Worm (Caenorhabditis elegans): ENCODE results near the gene josd-1.

DNA sequence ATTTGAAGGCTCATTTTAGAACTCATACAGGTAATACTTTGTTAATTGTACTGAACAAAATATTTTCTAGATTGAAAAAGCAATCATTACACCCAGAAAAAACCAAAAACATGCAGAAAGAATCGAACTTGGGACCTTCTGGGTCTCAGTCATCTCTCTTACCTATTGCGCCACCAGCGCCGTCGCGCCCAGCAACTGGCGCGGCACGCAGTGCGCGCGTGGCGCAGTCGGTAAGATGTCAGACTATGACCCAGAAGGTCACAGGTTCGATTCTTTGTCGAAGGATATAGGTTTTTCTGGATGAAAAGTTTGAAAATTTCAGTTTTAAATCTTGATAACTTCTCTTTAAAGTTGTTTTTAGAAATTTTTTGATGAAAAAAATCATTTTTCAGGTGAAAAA is 43.3 kb downstream of the josd-1 start:
- TF ChIP-seq npax-4 (tag; optimal IDR thresholded peaks at IDR 0.05) (no peak), ama-1 (optimal IDR thresholded peaks at IDR 0.05) (no peak), nfya-1 (tag; optimal IDR thresholded peaks at IDR 0.05) (no peak), nhr-11 (tag; optimal IDR thresholded peaks at IDR 0.05) (no peak), pha-4 (tag; optimal IDR thresholded peaks at IDR 0.05) (no peak), unc-55 (GFP tag; optimal IDR thresholded peaks at IDR 0.05) (no peak), gmeb-2 (tag; optimal IDR thresholded peaks at IDR 0.05) (no peak)
